Worm (Caenorhabditis elegans): ENCODE measurements around the gene K11H3.3.

K11H3.3 gene

DNA sequence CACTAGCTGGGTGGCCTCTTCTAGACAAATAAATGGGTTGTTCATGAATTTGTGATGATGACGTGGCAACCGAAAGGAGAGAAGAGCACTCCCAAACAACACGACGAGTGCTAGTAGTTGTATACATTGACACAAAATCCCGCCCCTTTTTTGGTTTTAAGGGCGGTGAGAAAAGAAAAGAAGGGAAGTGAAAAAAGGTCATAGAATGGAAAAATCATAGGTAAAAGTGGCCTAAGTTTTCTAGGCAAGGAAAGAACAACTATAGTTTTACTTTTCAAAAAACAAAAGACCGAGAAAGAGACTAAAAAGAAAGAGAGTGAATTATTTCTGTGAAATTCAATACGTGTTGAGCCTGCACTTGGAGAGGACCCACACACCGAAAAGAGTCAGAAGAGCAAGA, 27.2 kb downstream of the K11H3.3 start, which contains the start of gene ZK757.2:
TSS of gene ZK757.2 (minus strand) at position 101 of the 400 bp plus-strand sequence.
- TF ChIP-seq mdl-1 (tag; optimal IDR thresholded peaks at IDR 0.05) (no peak), nhr-237 (tag; optimal IDR thresholded peaks at IDR 0.05) (no peak), fos-1 (tag; optimal IDR thresholded peaks at IDR 0.05) (no peak), mep-1 (tag; optimal IDR thresholded peaks at IDR 0.05) (no peak), lin-13 (GFP tag; optimal IDR thresholded peaks at IDR 0.05) (no peak), ces-1 (GFP tag; optimal IDR thresholded peaks at IDR 0.05) (no peak)

DNA sequence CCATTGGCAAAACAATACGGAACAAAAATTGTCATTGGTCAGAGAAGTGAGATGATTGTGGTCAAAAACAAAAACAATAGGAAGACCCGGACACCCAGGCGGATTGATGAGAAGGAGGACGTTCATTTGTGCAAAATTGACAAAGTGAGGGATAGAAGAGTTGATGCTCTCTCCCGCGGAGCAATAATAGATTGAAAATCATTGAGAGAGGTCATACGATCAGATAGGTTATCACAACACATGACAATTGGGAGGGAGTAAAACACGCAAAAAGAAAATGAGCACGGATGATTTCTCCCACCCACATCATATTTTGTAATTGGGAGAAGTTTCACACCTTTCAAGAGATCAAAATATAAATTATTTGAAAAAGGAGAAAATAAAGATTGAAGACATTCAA, 34.0 kb downstream of the K11H3.3 start:
- TF ChIP-seq lin-14 (GFP tag; optimal IDR thresholded peaks at IDR 0.05) (peak; percentile 59), rnt-1 (tag; optimal IDR thresholded peaks at IDR 0.05) (peak; percentile 47), fkh-8 (tag; optimal IDR thresholded peaks at IDR 0.05) (no peak)

DNA sequence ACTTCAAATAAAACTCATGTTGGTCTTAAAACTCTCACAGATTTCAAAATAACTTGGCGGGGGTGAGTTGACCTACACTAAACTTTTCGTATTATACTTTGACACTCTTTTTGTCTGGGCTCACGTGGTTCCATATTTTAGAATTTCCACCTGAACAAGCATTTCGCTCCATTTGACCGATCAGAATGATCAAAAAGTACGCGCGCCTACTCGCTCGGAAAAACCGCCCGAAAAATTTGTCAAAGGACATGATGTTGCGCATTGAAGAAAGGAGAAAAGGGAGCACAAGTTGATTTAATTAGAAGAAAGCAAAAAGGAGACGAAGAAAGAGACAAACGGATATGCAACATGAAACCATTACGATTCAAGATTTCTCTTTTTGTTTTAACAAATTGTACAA, 34.7 kb downstream of the K11H3.3 start:
- TF ChIP-seq efl-1 (optimal IDR thresholded peaks at IDR 0.05) (no peak), efl-1 (GFP tag; optimal IDR thresholded peaks at IDR 0.05 in 1 of 2) (no peak), unc-98 (GFP tag; IDR thresholded peaks at IDR 0.05) (no peak), nhr-28 (tag; optimal IDR thresholded peaks at IDR 0.05) (no peak), fkh-8 (tag; optimal IDR thresholded peaks at IDR 0.05) (peak; percentile 41), nhr-47 (tag; optimal IDR thresholded peaks at IDR 0.05) (no peak), blmp-1 (tag; optimal IDR thresholded peaks at IDR 0.05) (no peak), rnt-1 (tag; optimal IDR thresholded peaks at IDR 0.05) (no peak), F16B12.6 (tag; optimal IDR thresholded peaks at IDR 0.05) (no peak), nhr-85 (tag) (no peak), lin-14 (GFP tag; optimal IDR thresholded peaks at IDR 0.05) (peak; percentile 57), nhr-84 (tag; optimal IDR thresholded peaks at IDR 0.05) (no peak), elt-3 (tag; optimal IDR thresholded peaks at IDR 0.05) (no peak), fkh-10 (GFP tag; optimal IDR thresholded peaks at IDR 0.05) (peak; percentile 24), nhr-12 (tag; optimal IDR thresholded peaks at IDR 0.05) (no peak), nhr-76 (tag; optimal IDR thresholded peaks at IDR 0.05) (no peak), egl-27 (tag; optimal IDR thresholded peaks at IDR 0.05) (no peak), snu-23 (GFP tag; optimal IDR thresholded peaks at IDR 0.05) (no peak), unc-30 (tag; optimal IDR thresholded peaks at IDR 0.05) (no peak), hlh-17 (GFP tag; optimal IDR thresholded peaks at IDR 0.05; ENCODE audit: borderline replicate concordance) (no peak), dsc-1 (tag; optimal IDR thresholded peaks at IDR 0.05) (no peak), nhr-237 (tag; optimal IDR thresholded peaks at IDR 0.05) (no peak), lin-15B (tag; optimal IDR thresholded peaks at IDR 0.05) (no peak)

DNA sequence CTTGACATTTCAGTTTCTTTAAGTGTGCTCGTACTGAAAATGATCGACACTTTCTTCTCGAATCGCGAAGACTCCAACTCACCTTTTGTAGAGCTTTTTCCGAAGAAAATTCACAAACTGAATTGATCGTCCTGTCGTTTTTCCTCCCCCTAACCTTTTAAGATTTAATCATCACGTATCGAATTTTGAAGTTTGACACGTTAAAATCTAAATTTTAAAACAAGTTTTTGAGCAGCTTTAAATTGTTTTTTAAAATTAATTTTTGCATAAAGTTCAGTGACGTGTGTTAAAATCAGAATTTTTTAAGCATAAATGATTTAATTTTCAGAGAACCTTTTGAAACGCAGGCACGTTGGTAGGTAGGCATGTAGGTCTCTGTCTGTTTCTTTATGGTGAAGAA, 39.7 kb downstream of the K11H3.3 start, which contains the start of gene alg-4:
TSS of gene alg-4 (minus strand) at position 101 of the 400 bp plus-strand sequence.
- TF ChIP-seq pqm-1 (tag; optimal IDR thresholded peaks at IDR 0.05) (no peak), blmp-1 (tag; optimal IDR thresholded peaks at IDR 0.05) (no peak), sptf-1 (tag; optimal IDR thresholded peaks at IDR 0.05) (no peak), ceh-88 (GFP tag; IDR thresholded peaks at IDR 0.05) (no peak), nhr-11 (tag; optimal IDR thresholded peaks at IDR 0.05) (no peak), zag-1 (tag; optimal IDR thresholded peaks at IDR 0.05) (no peak), skn-1 (tag; optimal IDR thresholded peaks at IDR 0.05) (no peak), unc-86 (tag; optimal IDR thresholded peaks at IDR 0.05) (no peak), aha-1 (tag; optimal IDR thresholded peaks at IDR 0.05) (no peak), F16B12.6 (tag; optimal IDR thresholded peaks at IDR 0.05) (no peak), snu-23 (GFP tag; optimal IDR thresholded peaks at IDR 0.05) (no peak)

DNA sequence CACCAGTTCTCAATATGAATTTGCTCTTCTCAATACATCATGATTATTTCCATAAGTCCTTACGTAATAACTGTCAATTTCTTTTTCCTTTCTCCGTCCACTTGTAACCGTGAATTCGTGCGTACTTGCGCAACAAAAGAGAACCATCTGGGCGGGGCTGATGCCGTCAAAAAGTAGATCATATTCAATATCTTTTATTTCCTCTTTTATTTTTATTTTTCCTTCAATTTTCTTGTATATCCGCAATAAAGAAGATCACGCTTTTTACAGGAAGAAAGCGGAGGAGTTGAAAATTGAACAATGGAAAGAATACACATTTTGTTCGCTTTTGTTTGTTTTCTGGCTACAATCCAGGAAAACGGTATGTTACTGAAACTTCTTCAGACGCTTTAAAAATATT, 41.2 kb downstream of the K11H3.3 start, which contains the start of gene mam-7:
TSS of gene mam-7 (plus strand) at position 301 of the 400 bp plus-strand sequence.
- TF ChIP-seq pag-3 (tag; optimal IDR thresholded peaks at IDR 0.05; ENCODE audit: borderline replicate concordance, insufficient read depth) (no peak), tlp-1 (tag; optimal IDR thresholded peaks at IDR 0.05) (no peak), rnt-1 (tag; optimal IDR thresholded peaks at IDR 0.05) (no peak), hlh-17 (GFP tag; optimal IDR thresholded peaks at IDR 0.05; ENCODE audit: borderline replicate concordance) (no peak), pqm-1 (tag; optimal IDR thresholded peaks at IDR 0.05) (no peak), nhr-47 (tag; optimal IDR thresholded peaks at IDR 0.05) (no peak), dpl-1 (GFP tag; optimal IDR thresholded peaks at IDR 0.05) (no peak), ceh-88 (GFP tag; IDR thresholded peaks at IDR 0.05) (no peak), lin-14 (GFP tag; optimal IDR thresholded peaks at IDR 0.05) (no peak), ceh-63 (GFP tag; optimal IDR thresholded peaks at IDR 0.05) (no peak), sptf-1 (tag; optimal IDR thresholded peaks at IDR 0.05) (no peak), unc-86 (tag; optimal IDR thresholded peaks at IDR 0.05) (no peak)

All from whole organism, L1 larva.